Worm (Caenorhabditis elegans) whole organism, L3 larva: ENCODE measurements around the gene atg-2.

Experiments
- R02D3.7 ChIP-seq: fragments of 150-350 bp; optimal IDR thresholded peaks from 2 replicates; lab custom pipeline; 2014; ENCODE audit warnings: missing biosample characterization, missing genetic modification characterization
- ZK546.5 ChIP-seq: sonication (generic microtip); optimal IDR thresholded peaks from 2 replicates; lab custom pipeline; 2017; ENCODE audit warnings: missing biosample characterization, missing genetic modification characterization
- aly-2 ChIP-seq: fragments of 150-350 bp; optimal IDR thresholded peaks from 2 replicates; lab custom pipeline; 2014; ENCODE audit warnings: missing biosample characterization, missing genetic modification characterization
- ama-1 ChIP-seq: fragments of 150-350 bp; optimal IDR thresholded peaks from 2 replicates; lab custom pipeline; 2018
- ceh-16 ChIP-seq: sonication (generic microtip); optimal IDR thresholded peaks from 2 replicates; lab custom pipeline; 2017; ENCODE audit warnings: missing biosample characterization, missing genetic modification characterization
- ceh-28 ChIP-seq: fragments of 150-350 bp; optimal IDR thresholded peaks from 2 replicates; lab custom pipeline; 2014; ENCODE audit warnings: missing biosample characterization, missing genetic modification reagents, missing genetic modification characterization
- ceh-82 ChIP-seq: fragments of 150-350 bp; optimal IDR thresholded peaks from 2 replicates; lab custom pipeline; 2014; ENCODE audit warnings: missing biosample characterization, missing genetic modification characterization
- ceh-9 ChIP-seq: sonication (generic microtip); optimal IDR thresholded peaks from 2 replicates; lab custom pipeline; 2018; ENCODE audit warnings: missing biosample characterization, missing genetic modification characterization
- daf-12 ChIP-seq: fragments of 150-350 bp; optimal IDR thresholded peaks from 2 replicates; lab custom pipeline; 2014; ENCODE audit warnings: missing biosample characterization, missing genetic modification reagents, missing genetic modification characterization
- egl-27 ChIP-seq: sonication (generic microtip); optimal IDR thresholded peaks from 4 replicates; lab custom pipeline; 2017; ENCODE audit warnings: missing biosample characterization, missing genetic modification reagents, missing genetic modification characterization
- egl-5 ChIP-seq: fragments of 150-350 bp; optimal IDR thresholded peaks from 2 replicates; lab custom pipeline; 2017; ENCODE audit warnings: missing biosample characterization, missing genetic modification reagents, missing genetic modification characterization, inconsistent platforms
- elt-1 ChIP-seq: fragments of 150-350 bp; optimal IDR thresholded peaks from 2 replicates; lab custom pipeline; 2014; ENCODE audit warnings: missing biosample characterization, missing genetic modification characterization
- elt-2 ChIP-seq: sonication (generic microtip); optimal IDR thresholded peaks from 2 replicates; lab custom pipeline; 2016; ENCODE audit warnings: missing genetic modification reagents, mild to moderate bottlenecking, missing genetic modification characterization, missing compliant biosample characterization
- elt-3 ChIP-seq, 3 experiments: fragments of 150-350 bp in 1 of 3; sonication (generic microtip) in 2 of 3; optimal IDR thresholded peaks; 2 replicates in 2 of 3; 4 replicates in 1 of 3; lab custom pipeline; 2014 to 2017; ENCODE audit warnings: missing biosample characterization in 3 of 3, missing genetic modification characterization in 3 of 3
- eor-1 ChIP-seq, 2 experiments: fragments of 150-350 bp; optimal IDR thresholded peaks; 2 replicates each; lab custom pipeline; 2014 to 2018; ENCODE audit warnings: missing biosample characterization in 2 of 2, missing genetic modification characterization in 2 of 2
- fkh-10 ChIP-seq: sonication (generic microtip); optimal IDR thresholded peaks from 2 replicates; lab custom pipeline; 2017; ENCODE audit warnings: missing biosample characterization, missing genetic modification reagents, missing genetic modification characterization
- fkh-2 ChIP-seq: fragments of 150-350 bp; optimal IDR thresholded peaks from 2 replicates; lab custom pipeline; 2014; ENCODE audit warnings: missing biosample characterization, missing genetic modification reagents, missing genetic modification characterization
- fos-1 ChIP-seq: fragments of 150-350 bp; optimal IDR thresholded peaks from 2 replicates; lab custom pipeline; 2014; ENCODE audit warnings: missing biosample characterization, missing genetic modification characterization
- hmg-11 ChIP-seq: sonication (generic microtip); optimal IDR thresholded peaks from 2 replicates; lab custom pipeline; 2016; ENCODE audit warnings: missing genetic modification characterization, missing compliant biosample characterization
- jun-1 ChIP-seq: fragments of 150-350 bp; optimal IDR thresholded peaks from 2 replicates; lab custom pipeline; 2014; ENCODE audit warnings: missing biosample characterization, missing genetic modification reagents, missing genetic modification characterization
- lin-15B ChIP-seq: fragments of 150-350 bp; optimal IDR thresholded peaks from 2 replicates; lab custom pipeline; 2014; ENCODE audit warnings: missing biosample characterization, missing genetic modification characterization
- lin-39 ChIP-seq: fragments of 150-350 bp; optimal IDR thresholded peaks from 2 replicates; lab custom pipeline; 2018; ENCODE audit warnings: missing biosample characterization, missing genetic modification reagents, missing genetic modification characterization
- lsy-12 ChIP-seq: sonication (generic microtip); optimal IDR thresholded peaks from 2 replicates; lab custom pipeline; 2016; ENCODE audit warnings: mild to moderate bottlenecking, missing genetic modification characterization, missing compliant biosample characterization
- mdl-1 ChIP-seq: fragments of 150-350 bp; optimal IDR thresholded peaks from 2 replicates; lab custom pipeline; 2014; ENCODE audit warnings: missing biosample characterization, missing genetic modification characterization
- mml-1 ChIP-seq: fragments of 150-350 bp; sonication (generic microtip); optimal IDR thresholded peaks from 3 replicates; lab custom pipeline; 2014; ENCODE audit warnings: missing biosample characterization, missing genetic modification characterization
- nfya-1 ChIP-seq: sonication (generic microtip); optimal IDR thresholded peaks from 2 replicates; lab custom pipeline; 2017; ENCODE audit warnings: missing genetic modification characterization, mild to moderate bottlenecking, missing compliant biosample characterization, antibody characterized with exemption, moderate library complexity; ENCODE audit not compliant: insufficient read depth
- nhr-11 ChIP-seq: fragments of 150-350 bp; optimal IDR thresholded peaks from 2 replicates; lab custom pipeline; 2014; ENCODE audit warnings: missing biosample characterization, missing genetic modification characterization
- nhr-12 ChIP-seq: fragments of 150-350 bp; optimal IDR thresholded peaks from 2 replicates; lab custom pipeline; 2014; ENCODE audit warnings: missing biosample characterization, missing genetic modification characterization
- nhr-23 ChIP-seq: fragments of 150-350 bp; optimal IDR thresholded peaks from 2 replicates; lab custom pipeline; 2014; ENCODE audit warnings: missing biosample characterization, missing genetic modification reagents, missing genetic modification characterization
- nhr-237 ChIP-seq: fragments of 150-350 bp; optimal IDR thresholded peaks from 2 replicates; lab custom pipeline; 2014; ENCODE audit warnings: missing biosample characterization, missing genetic modification characterization
- nhr-25 ChIP-seq: sonication (generic microtip); optimal IDR thresholded peaks from 2 replicates; lab custom pipeline; 2017; ENCODE audit warnings: missing biosample characterization, missing genetic modification characterization
- nhr-28 ChIP-seq: fragments of 150-350 bp; optimal IDR thresholded peaks from 2 replicates; lab custom pipeline; 2014; ENCODE audit warnings: missing biosample characterization, missing genetic modification characterization
- nhr-43 ChIP-seq: sonication (generic microtip); optimal IDR thresholded peaks from 2 replicates; lab custom pipeline; 2016; ENCODE audit warnings: mild to moderate bottlenecking, missing genetic modification characterization, missing compliant biosample characterization; ENCODE audit not compliant: poor library complexity, severe bottlenecking
- nhr-76 ChIP-seq: fragments of 150-350 bp; sonication (generic microtip); optimal IDR thresholded peaks from 5 replicates; lab custom pipeline; 2014; ENCODE audit warnings: missing biosample characterization, missing genetic modification characterization
- pha-4 ChIP-seq: fragments of 150-350 bp; optimal IDR thresholded peaks from 2 replicates; lab custom pipeline; 2014; ENCODE audit warnings: missing biosample characterization, missing genetic modification reagents, missing genetic modification characterization
- pqm-1 ChIP-seq: fragments of 150-350 bp; optimal IDR thresholded peaks from 2 replicates; lab custom pipeline; 2017; ENCODE audit warnings: missing biosample characterization, missing genetic modification characterization, inconsistent platforms
- sea-2 ChIP-seq: fragments of 150-350 bp; sonication (generic microtip); optimal IDR thresholded peaks from 4 replicates; lab custom pipeline; 2014; ENCODE audit warnings: missing biosample characterization, missing genetic modification reagents, missing genetic modification characterization
- skn-1 ChIP-seq: fragments of 150-350 bp; optimal IDR thresholded peaks from 2 replicates; lab custom pipeline; 2014; ENCODE audit warnings: missing biosample characterization, missing genetic modification characterization
- snpc-4 ChIP-seq: fragments of 150-350 bp; optimal IDR thresholded peaks from 2 replicates; lab custom pipeline; 2014; ENCODE audit warnings: missing biosample characterization, missing genetic modification characterization
- tbx-2 ChIP-seq: sonication (generic microtip); optimal IDR thresholded peaks from 2 replicates; lab custom pipeline; 2016; ENCODE audit warnings: mild to moderate bottlenecking, missing genetic modification characterization, missing compliant biosample characterization
- unc-39 ChIP-seq: sonication (generic microtip); optimal IDR thresholded peaks from 4 replicates; lab custom pipeline; 2017; ENCODE audit warnings: missing biosample characterization, missing genetic modification characterization
- unc-62 ChIP-seq: fragments of 150-350 bp; sonication (generic microtip); optimal IDR thresholded peaks from 4 replicates; lab custom pipeline; 2014; ENCODE audit warnings: missing biosample characterization, missing genetic modification reagents, missing genetic modification characterization
- zag-1 ChIP-seq: fragments of 150-350 bp; optimal IDR thresholded peaks from 2 replicates; lab custom pipeline; 2014; ENCODE audit warnings: missing biosample characterization, missing genetic modification characterization
- ztf-11 ChIP-seq: fragments of 150-350 bp; optimal IDR thresholded peaks from 2 replicates; lab custom pipeline; 2014; ENCODE audit warnings: missing biosample characterization, missing genetic modification characterization
- ztf-4 ChIP-seq: fragments of 150-350 bp; optimal IDR thresholded peaks from 2 replicates; lab custom pipeline; 2014; ENCODE audit warnings: missing biosample characterization, missing genetic modification characterization

Gene atg-2

ce11 chrX:6784181-6784580 is 22.4 kb upstream of the atg-2 start, which contains the start of gene bgal-2:
bgal-2 (plus strand) TSS chrX:6784411.
- TF ChIP-seq nhr-12: no peak
- TF ChIP-seq nhr-25 (tag; lab: Kevin White, UChicago): no peak
- TF ChIP-seq sea-2 (GFP tag; lab: Kevin White, UChicago): no peak
- no peak for TF ChIP-seq fkh-2 (tag; lab: Kevin White, UChicago)
- peak; percentile 38 for TF ChIP-seq pqm-1 (tag; lab: Kevin White, UChicago)
- TF ChIP-seq elt-2 (tag; lab: Kevin White, UChicago): peak; percentile 64
- TF ChIP-seq nfya-1: no peak
- no peak for TF ChIP-seq hmg-11 (tag; lab: Kevin White, UChicago)

- TF ChIP-seq pha-4 (tag; lab: Kevin White, UChicago) (peak; percentile 59), daf-12 (tag; lab: Kevin White, UChicago) (no peak), nhr-25 (tag; lab: Kevin White, UChicago) (no peak), mdl-1 (no peak), lin-39 (tag; lab: Kevin White, UChicago) (no peak), ceh-82 (tag; lab: Kevin White, UChicago) (no peak), elt-3 (tag; optimal IDR thresholded peaks at IDR 0.05; lab: Kevin White, UChicago) (no peak), elt-2 (tag; lab: Kevin White, UChicago) (peak; percentile 95), ceh-28 (tag; lab: Kevin White, UChicago) (peak; percentile 42), ztf-11 (tag; lab: Kevin White, UChicago) (no peak), tbx-2 (tag; lab: Kevin White, UChicago) (no peak), lsy-12 (tag; lab: Kevin White, UChicago) (no peak), nhr-76 (tag; lab: Kevin White, UChicago) (no peak), egl-27 (tag; lab: Kevin White, UChicago) (no peak), nhr-11 (no peak), mml-1 (tag; lab: Kevin White, UChicago) (no peak), nhr-28 (tag; lab: Kevin White, UChicago) (no peak), fkh-10 (GFP tag; lab: Kevin White, UChicago) (no peak), zag-1 (tag; lab: Kevin White, UChicago) (no peak), ama-1 (lab: Kevin White, UChicago) (no peak), skn-1 (tag; lab: Kevin White, UChicago) (no peak), ZK546.5 (tag; lab: Kevin White, UChicago) (no peak), elt-1 (no peak), unc-39 (tag; lab: Kevin White, UChicago) (no peak), egl-5 (no peak), eor-1 (tag; optimal IDR thresholded peaks at IDR 0.05; lab: Kevin White, UChicago) (no peak), fkh-2 (tag; lab: Kevin White, UChicago) (no peak), nhr-237 (tag; lab: Kevin White, UChicago) (no peak), pqm-1 (tag; lab: Kevin White, UChicago) (peak; percentile 91), nfya-1 (no peak), jun-1 (tag; lab: Kevin White, UChicago) (peak; percentile 56), lin-15B (tag; lab: Kevin White, UChicago) (no peak), hmg-11 (tag; lab: Kevin White, UChicago) (no peak), snpc-4 (no peak), aly-2 (tag; lab: Kevin White, UChicago) (no peak), R02D3.7 (no peak), nhr-12 (no peak), ceh-9 (tag; lab: Kevin White, UChicago) (no peak), nhr-43 (tag; lab: Kevin White, UChicago) (no peak), sea-2 (GFP tag; lab: Kevin White, UChicago) (no peak), unc-62 (no peak), ceh-16 (tag; lab: Kevin White, UChicago) (no peak), nhr-23 (tag; lab: Kevin White, UChicago) (no peak), ztf-4 (tag; lab: Kevin White, UChicago) (no peak), fos-1 (no peak)
These were observed 17.5 kb upstream of the atg-2 start, which contains the start of gene sgca-1 for ce11 chrX:6788965-6789573. sgca-1 (minus strand) TSS chrX:6789548.
